Fruit fly (Drosophila melanogaster) whole organism, embryonic: Measurements from ENCODE around the gene CG7289.

ENCODE experiments used
- Ada2b ChIP-seq: fragments of 200-800 bp; sonication (Bioruptor generic); IDR thresholded peaks from 2 replicates; pipeline ENCODE4 v1.3.6; 2022; ENCODE audit warnings: missing biosample characterization, missing genetic modification characterization
- CG10147 ChIP-seq: fragments of 200-800 bp; sonication (Bioruptor generic); optimal IDR thresholded peaks from 2 replicates; lab custom pipeline; 2019; ENCODE audit warnings: missing biosample characterization, mild to moderate bottlenecking, missing genetic modification characterization, moderate library complexity
- CG10366 ChIP-seq: fragments of 200-800 bp; sonication (Bioruptor generic); IDR thresholded peaks from 2 replicates; pipeline ENCODE4 v1.3.6; 2022; ENCODE audit warnings: missing biosample characterization, missing genetic modification characterization
- CG10543 ChIP-seq: fragments of 200-800 bp; sonication (Bioruptor generic); optimal IDR thresholded peaks from 3 replicates; lab custom pipeline; 2017; ENCODE audit warnings: missing biosample characterization, mild to moderate bottlenecking, missing genetic modification characterization, moderate library complexity
- CG10654 ChIP-seq: fragments of 200-800 bp; sonication (Bioruptor generic); optimal IDR thresholded peaks from 2 replicates; lab custom pipeline; 2016; ENCODE audit warnings: missing biosample characterization, missing genetic modification characterization
- CG11085 ChIP-seq: fragments of 200-800 bp; sonication (Bioruptor generic); IDR thresholded peaks from 2 replicates; pipeline ENCODE4 v1.3.6; 2022; ENCODE audit warnings: missing biosample characterization, missing genetic modification characterization
- CG11696 ChIP-seq: fragments of 200-800 bp; sonication (Bioruptor generic); IDR thresholded peaks from 2 replicates; pipeline ENCODE4 v1.3.6; 2022; ENCODE audit warnings: missing biosample characterization, missing genetic modification characterization
- CG15514 ChIP-seq: fragments of 200-800 bp; sonication (Bioruptor generic); optimal IDR thresholded peaks from 3 replicates; lab custom pipeline; 2017; ENCODE audit warnings: missing biosample characterization, missing genetic modification characterization, mild to moderate bottlenecking, moderate library complexity, missing genetic modification reagents
- CG1603 ChIP-seq: fragments of 200-800 bp; sonication (Bioruptor generic); optimal IDR thresholded peaks from 2 replicates; lab custom pipeline; 2019; ENCODE audit warnings: missing biosample characterization, mild to moderate bottlenecking, missing genetic modification characterization, moderate library complexity
- CG2116 ChIP-seq: fragments of 200-800 bp; sonication (Bioruptor generic); optimal IDR thresholded peaks from 3 replicates; lab custom pipeline; 2018; ENCODE audit warnings: missing biosample characterization, mild to moderate bottlenecking, missing genetic modification characterization
- CG2120 ChIP-seq: fragments of 200-800 bp; sonication (Bioruptor generic); optimal IDR thresholded peaks from 3 replicates; lab custom pipeline; 2016; ENCODE audit warnings: missing biosample characterization, missing genetic modification characterization
- CG2199 ChIP-seq: fragments of 200-800 bp; sonication (Bioruptor generic); IDR thresholded peaks from 3 replicates; pipeline ENCODE4 v1.3.6; 2022; ENCODE audit warnings: missing biosample characterization, missing genetic modification characterization
- CG34422 ChIP-seq: fragments of 200-800 bp; sonication (Bioruptor generic); IDR thresholded peaks from 3 replicates; pipeline ENCODE4 v1.3.6; 2022; ENCODE audit warnings: missing biosample characterization, missing genetic modification characterization
- CG5180 ChIP-seq: fragments of 200-800 bp; sonication (Bioruptor generic); optimal IDR thresholded peaks from 3 replicates; lab custom pipeline; 2017; ENCODE audit warnings: missing biosample characterization, missing genetic modification characterization, mild to moderate bottlenecking, moderate library complexity, missing genetic modification reagents
- CG6254 ChIP-seq: fragments of 200-800 bp; sonication (Bioruptor generic); optimal IDR thresholded peaks from 3 replicates; lab custom pipeline; 2017; ENCODE audit warnings: mild to moderate bottlenecking, missing biosample characterization, missing genetic modification reagents, missing genetic modification characterization
- CG7372 ChIP-seq: fragments of 200-800 bp; sonication (Bioruptor generic); IDR thresholded peaks from 2 replicates; pipeline ENCODE4 v1.3.6; 2022; ENCODE audit warnings: missing biosample characterization, missing genetic modification characterization
- CG7963 ChIP-seq: fragments of 200-800 bp; sonication (Bioruptor generic); IDR thresholded peaks from 3 replicates; pipeline ENCODE4 v1.3.6; 2022; ENCODE audit warnings: missing biosample characterization, missing genetic modification characterization; ENCODE audit not compliant: partially characterized antibody
- CG8290 ChIP-seq, 3 experiments: fragments of 200-800 bp; sonication (Bioruptor generic); optimal IDR thresholded peaks; 2 replicates each; lab custom pipeline; 2016 to 2019; ENCODE audit warnings: missing biosample characterization in 3 of 3, missing genetic modification characterization in 3 of 3, mild to moderate bottlenecking in 2 of 3, moderate library complexity in 1 of 3
- CG8478 ChIP-seq: fragments of >200 bp; optimal IDR thresholded peaks from 2 replicates; lab custom pipeline; 2018
- CoRest ChIP-seq: fragments of 200-800 bp; sonication (Bioruptor generic); optimal IDR thresholded peaks from 3 replicates; lab custom pipeline; 2018; ENCODE audit warnings: missing biosample characterization, mild to moderate bottlenecking, missing genetic modification characterization, moderate library complexity
- Dp ChIP-seq: fragments of 200-800 bp; sonication (Bioruptor generic); optimal IDR thresholded peaks from 2 replicates; lab custom pipeline; 2018; ENCODE audit warnings: missing biosample characterization, mild to moderate bottlenecking, missing genetic modification characterization, moderate library complexity
- Dref ChIP-seq: fragments of 200-800 bp; sonication (Bioruptor generic); IDR thresholded peaks from 2 replicates; pipeline ENCODE4 v1.3.6; 2022; ENCODE audit warnings: missing biosample characterization, missing genetic modification characterization
- Fer2 ChIP-seq: fragments of 200-800 bp; sonication (Bioruptor generic); optimal IDR thresholded peaks from 2 replicates; lab custom pipeline; 2018; ENCODE audit warnings: missing biosample characterization, mild to moderate bottlenecking, missing genetic modification characterization, moderate library complexity
- HLH4C ChIP-seq: fragments of 200-800 bp; sonication (Bioruptor generic); IDR thresholded peaks from 3 replicates; pipeline ENCODE4 v1.3.6; 2022; ENCODE audit warnings: missing biosample characterization, missing genetic modification characterization; ENCODE audit not compliant: partially characterized antibody
- Hsf ChIP-seq: fragments of 200-800 bp; sonication (Bioruptor generic); optimal IDR thresholded peaks from 3 replicates; lab custom pipeline; 2016; ENCODE audit warnings: missing biosample characterization, missing genetic modification characterization
- Jarid2 ChIP-seq: fragments of 200-800 bp; sonication (Bioruptor generic); optimal IDR thresholded peaks from 3 replicates; lab custom pipeline; 2017; ENCODE audit warnings: mild to moderate bottlenecking, missing biosample characterization, missing genetic modification reagents, missing genetic modification characterization
- Rx ChIP-seq: fragments of 200-800 bp; sonication (Bioruptor generic); IDR thresholded peaks from 2 replicates; pipeline ENCODE4 v1.3.6; 2022; ENCODE audit warnings: missing biosample characterization, missing genetic modification characterization
- Scr ChIP-seq: fragments of 200-800 bp; sonication (Bioruptor generic); IDR thresholded peaks from 2 replicates; pipeline ENCODE4 v1.3.6; 2022; ENCODE audit warnings: missing biosample characterization, missing genetic modification characterization; ENCODE audit not compliant: partially characterized antibody
- Side ChIP-seq: fragments of 200-800 bp; sonication (Bioruptor generic); optimal IDR thresholded peaks from 2 replicates; lab custom pipeline; 2016; ENCODE audit warnings: missing biosample characterization, missing genetic modification characterization
- Sox100B ChIP-seq: fragments of 200-800 bp; sonication (Bioruptor generic); optimal IDR thresholded peaks from 3 replicates; lab custom pipeline; 2018; ENCODE audit warnings: missing biosample characterization, mild to moderate bottlenecking, missing genetic modification characterization
- Sry-δ ChIP-seq: fragments of 200-800 bp; sonication (Bioruptor generic); optimal IDR thresholded peaks from 2 replicates; lab custom pipeline; 2016; ENCODE audit warnings: missing biosample characterization, missing genetic modification characterization
- Xbp1 ChIP-seq: fragments of 200-800 bp; sonication (Bioruptor generic); optimal IDR thresholded peaks from 3 replicates; lab custom pipeline; 2016; ENCODE audit warnings: missing biosample characterization, mild to moderate bottlenecking, missing genetic modification characterization
- YL-1 ChIP-seq: fragments of 200-800 bp; sonication (Bioruptor generic); optimal IDR thresholded peaks from 3 replicates; lab custom pipeline; 2017; ENCODE audit warnings: missing biosample characterization, mild to moderate bottlenecking, missing genetic modification characterization
- amos ChIP-seq: fragments of 200-800 bp; sonication (Bioruptor generic); IDR thresholded peaks from 2 replicates; pipeline ENCODE4 v1.3.6; 2022; ENCODE audit warnings: missing biosample characterization, missing genetic modification characterization; ENCODE audit not compliant: partially characterized antibody
- ara ChIP-seq: fragments of 200-800 bp; sonication (Bioruptor generic); IDR thresholded peaks from 2 replicates; pipeline ENCODE4 v1.3.6; 2022; ENCODE audit warnings: missing biosample characterization, missing genetic modification characterization
- ato ChIP-seq: fragments of 200-800 bp; sonication (Bioruptor generic); IDR thresholded peaks from 2 replicates; pipeline ENCODE4 v1.3.6; 2022; ENCODE audit warnings: missing biosample characterization, missing genetic modification characterization; ENCODE audit not compliant: partially characterized antibody
- bbx ChIP-seq: fragments of 200-800 bp; sonication (Bioruptor generic); IDR thresholded peaks from 2 replicates; pipeline ENCODE4 v1.3.6; 2022; ENCODE audit warnings: missing biosample characterization, missing genetic modification characterization; ENCODE audit not compliant: partially characterized antibody
- ftz-f1 ChIP-seq: fragments of 200-800 bp; sonication (Bioruptor generic); optimal IDR thresholded peaks from 2 replicates; lab custom pipeline; 2016; ENCODE audit warnings: missing biosample characterization, missing genetic modification characterization
- jumu ChIP-seq: fragments of 200-800 bp; sonication (Bioruptor generic); optimal IDR thresholded peaks from 3 replicates; lab custom pipeline; 2016; ENCODE audit warnings: missing biosample characterization, missing genetic modification characterization
- klu ChIP-seq: fragments of 200-800 bp; sonication (Bioruptor generic); IDR thresholded peaks from 2 replicates; pipeline ENCODE4 v1.3.6; 2022; ENCODE audit warnings: missing biosample characterization, missing genetic modification characterization
- pnt ChIP-seq: fragments of 200-800 bp; sonication (Bioruptor generic); optimal IDR thresholded peaks from 3 replicates; lab custom pipeline; 2016; ENCODE audit warnings: missing biosample characterization, missing genetic modification characterization
- run ChIP-seq: fragments of 200-800 bp; sonication (Bioruptor generic); optimal IDR thresholded peaks from 3 replicates; lab custom pipeline; 2018; ENCODE audit warnings: missing biosample characterization, mild to moderate bottlenecking, missing genetic modification characterization
- slbo ChIP-seq: fragments of 200-800 bp; sonication (Bioruptor generic); IDR thresholded peaks from 2 replicates; pipeline ENCODE4 v1.3.6; 2022; ENCODE audit warnings: missing biosample characterization, missing genetic modification characterization
- so ChIP-seq: fragments of 200-800 bp; sonication (Bioruptor generic); IDR thresholded peaks from 3 replicates; pipeline ENCODE4 v1.3.6; 2022; ENCODE audit warnings: missing biosample characterization, missing genetic modification characterization
- sug ChIP-seq: fragments of 200-800 bp; optimal IDR thresholded peaks from 2 replicates; lab custom pipeline; 2019; ENCODE audit warnings: missing biosample characterization, mild to moderate bottlenecking, missing genetic modification characterization, moderate library complexity
- tna ChIP-seq: fragments of 200-800 bp; sonication (Bioruptor generic); IDR thresholded peaks from 2 replicates; pipeline ENCODE4 v1.3.6; 2022; ENCODE audit warnings: missing biosample characterization, missing genetic modification characterization; ENCODE audit not compliant: partially characterized antibody
- vnd ChIP-seq: fragments of 200-800 bp; sonication (Bioruptor generic); IDR thresholded peaks from 3 replicates; pipeline ENCODE4 v1.3.6; 2022; ENCODE audit warnings: missing biosample characterization, missing genetic modification characterization; ENCODE audit not compliant: partially characterized antibody
- zfh1 ChIP-seq: fragments of 200-800 bp; sonication (Bioruptor generic); IDR thresholded peaks from 3 replicates; pipeline ENCODE4 v1.3.6; 2022; ENCODE audit warnings: missing biosample characterization, missing genetic modification characterization

Gene CG7289

dm6 chr2L:1981726-1982367 lies at the start of gene CG7289:
Gene CG7289 (plus strand): TSS chr2L:1982217.
- TF ChIP-seq pnt (GFP tag; lab: Kevin White, UChicago) (no peak), CG1603 (peak; percentile 25), CG10543 (no peak), CG2199 (GFP tag; lab: Robert Waterston, UW) (no peak), vnd (GFP tag; lab: Robert Waterston, UW) (peak; percentile 11; the same call in 1 of the 3 replicates), HLH4C (peak; percentile 57; the same call in 2 of the 3 replicates), CG2120 (peak; percentile 46), bbx (GFP tag; lab: Robert Waterston, UW) (peak; percentile 49), CG11085 (GFP tag; lab: Robert Waterston, UW) (no peak), CG5180 (GFP tag; lab: Kevin White, UChicago) (no peak), Fer2 (tag; lab: Kevin White, UChicago) (no peak), Dref (GFP tag; lab: Robert Waterston, UW) (peak; percentile 75), zfh1 (GFP tag; lab: Robert Waterston, UW) (no peak), Side (GFP tag; lab: Kevin White, UChicago) (no peak), Rx (GFP tag; lab: Robert Waterston, UW) (no peak), Ada2b (no peak), CG15514 (GFP tag; lab: Kevin White, UChicago) (peak; percentile 29), tna (GFP tag; lab: Robert Waterston, UW) (peak; percentile 38; the same call in 1 of the 2 replicates), ato (no peak), amos (peak; percentile 64), CG34422 (GFP tag; lab: Robert Waterston, UW) (no peak), YL-1 (peak; percentile 49), jumu (GFP tag; lab: Kevin White, UChicago) (no peak), klu (no peak), CG8478 (lab: Kevin White, UChicago) (no peak), Xbp1 (peak; percentile 25), Scr (GFP tag; lab: Robert Waterston, UW) (peak; percentile 65), CG8290 (GFP tag; optimal IDR thresholded peaks at IDR 0.05; lab: Kevin White, UChicago) (no peak), CG8290 (tag; optimal IDR thresholded peaks at IDR 0.05; lab: Kevin White, UChicago) (peak in 1 of 2 experiments; percentile 35), CG10147 (GFP tag; lab: Kevin White, UChicago) (no peak), Hsf (GFP tag; lab: Kevin White, UChicago) (no peak), so (GFP tag; lab: Robert Waterston, UW) (peak; percentile 8; the same call in 1 of the 3 replicates), Sox100B (GFP tag; lab: Kevin White, UChicago) (no peak), ara (GFP tag; lab: Robert Waterston, UW) (0 out of 2 replicates have a peak, but pooled peaks have one; percentile 24), CoRest (tag; lab: Kevin White, UChicago) (peak; percentile 15), ftz-f1 (no peak), Dp (peak; percentile 28), run (tag; lab: Kevin White, UChicago) (no peak), slbo (GFP tag; lab: Robert Waterston, UW) (peak; percentile 40; the same call in 1 of the 2 replicates), CG2116 (GFP tag; lab: Kevin White, UChicago) (peak; percentile 46), sug (tag; lab: Kevin White, UChicago) (peak; percentile 17), CG7372 (GFP tag; lab: Robert Waterston, UW) (no peak), CG6254 (no peak), CG10366 (GFP tag; lab: Robert Waterston, UW) (no peak), Sry-δ (GFP tag; lab: Kevin White, UChicago) (peak; percentile 85), CG10654 (GFP tag; lab: Kevin White, UChicago) (no peak), CG11696 (no peak), Jarid2 (no peak), CG7963 (GFP tag; lab: Robert Waterston, UW) (peak; percentile 52; the same call in 1 of the 3 replicates)
